Worm (Caenorhabditis elegans): ENCODE data around the gene exc-13.

Gene exc-13

ce11 chrV:7379384-7379783 is 14.3 kb downstream of the exc-13 start, which contains the start of gene srsx-24:
Gene srsx-24, minus strand, starts transcription at chrV:7379484.
- no peak for TF ChIP-seq nhr-237 (tag; optimal IDR thresholded peaks at IDR 0.05)
- no peak for TF ChIP-seq nhr-77 (tag; optimal IDR thresholded peaks at IDR 0.05)
- TF ChIP-seq dmd-4 (tag; optimal IDR thresholded peaks at IDR 0.05): no peak
- no peak for TF ChIP-seq gmeb-1 (tag; optimal IDR thresholded peaks at IDR 0.05)
- TF ChIP-seq unc-62 (GFP tag; optimal IDR thresholded peaks at IDR 0.05): no peak
- no peak for TF ChIP-seq nhr-10 (tag; optimal IDR thresholded peaks at IDR 0.05)
- TF ChIP-seq elt-3 (tag; optimal IDR thresholded peaks at IDR 0.05): no peak
- TF ChIP-seq snpc-4 (tag; optimal IDR thresholded peaks at IDR 0.05): no peak
- TF ChIP-seq ztf-1 (GFP tag; conservative IDR thresholded peaks at IDR 0.05): no peak
- no peak for TF ChIP-seq lsy-2 (tag; optimal IDR thresholded peaks at IDR 0.05)
- no peak for TF ChIP-seq egl-27 (tag; optimal IDR thresholded peaks at IDR 0.05)

- no peak for TF ChIP-seq alr-1 (tag; optimal IDR thresholded peaks at IDR 0.05)
- TF ChIP-seq dmd-4 (tag; optimal IDR thresholded peaks at IDR 0.05): no peak
- no peak for TF ChIP-seq R02D3.7 (tag; optimal IDR thresholded peaks at IDR 0.05)
- TF ChIP-seq blmp-1 (tag; optimal IDR thresholded peaks at IDR 0.05; ENCODE audit: insufficient read depth): no peak
- no peak for TF ChIP-seq nhr-77 (tag; optimal IDR thresholded peaks at IDR 0.05)
- TF ChIP-seq sma-3 (GFP tag; optimal IDR thresholded peaks at IDR 0.05): no peak
- TF ChIP-seq unc-62 (GFP tag; optimal IDR thresholded peaks at IDR 0.05): no peak
- no peak for TF ChIP-seq peb-1 (tag; optimal IDR thresholded peaks at IDR 0.05)
- no peak for TF ChIP-seq ama-1 (optimal IDR thresholded peaks at IDR 0.05)
Observed at ce11 chrV:7381008-7381407, 16.0 kb downstream of the exc-13 start, which contains the start of gene C03G6.17. Gene C03G6.17, minus strand, starts transcription at chrV:7381108.

DNA sequence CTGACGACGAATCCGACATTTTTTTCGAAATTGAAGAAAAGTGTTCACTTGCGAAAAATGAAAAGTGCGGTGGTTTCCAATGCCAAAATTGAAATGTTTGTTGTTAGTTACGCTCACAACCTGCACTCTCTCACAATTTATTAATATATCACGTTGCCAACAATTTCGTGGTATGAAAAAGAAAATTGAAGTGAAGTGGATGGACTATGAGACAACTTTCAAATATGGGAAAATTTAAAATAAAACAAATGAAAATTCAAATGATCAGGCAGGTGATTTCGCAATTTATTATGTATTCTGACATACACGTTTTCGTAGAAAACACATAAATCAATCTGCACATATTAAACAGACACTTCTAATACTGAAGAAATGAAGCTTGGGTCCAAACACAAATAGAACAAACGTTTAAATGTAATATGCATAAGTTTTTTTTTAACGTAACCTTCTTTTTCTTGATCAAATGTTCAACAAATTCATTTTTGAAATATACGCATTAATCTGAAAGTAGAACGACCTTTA is 21.1 kb downstream of the exc-13 start, which contains the start of gene srp-6:
Gene srp-6 (minus strand): TSS at position 51 of the 522 bp plus-strand sequence.
- TF ChIP-seq mbf-1 (tag; optimal IDR thresholded peaks at IDR 0.05) (no peak), unc-55 (GFP tag; optimal IDR thresholded peaks at IDR 0.05) (peak; percentile 6), lin-13 (GFP tag; optimal IDR thresholded peaks at IDR 0.05) (no peak), fos-1 (tag; optimal IDR thresholded peaks at IDR 0.05) (peak; percentile 2), C34F6.9 (tag; optimal IDR thresholded peaks at IDR 0.05) (no peak), R02D3.7 (tag; optimal IDR thresholded peaks at IDR 0.05) (no peak), dmd-4 (tag; optimal IDR thresholded peaks at IDR 0.05) (no peak), peb-1 (tag; optimal IDR thresholded peaks at IDR 0.05) (no peak), alr-1 (tag; optimal IDR thresholded peaks at IDR 0.05) (no peak)

- TF ChIP-seq F13H6.1 (tag; optimal IDR thresholded peaks at IDR 0.05) (no peak), lin-11 (tag; optimal IDR thresholded peaks at IDR 0.05) (no peak), ceh-82 (tag; optimal IDR thresholded peaks at IDR 0.05) (no peak), crh-2 (tag; optimal IDR thresholded peaks at IDR 0.05) (no peak)
Observed at ce11 chrV:7387755-7388154, 22.7 kb downstream of the exc-13 start, which contains the start of gene C02H6.3. Gene C02H6.3, minus strand, starts transcription at chrV:7387855.

ce11 chrV:7389771-7390170 is 24.7 kb downstream of the exc-13 start, which contains the start of gene C02H6.1:
Gene C02H6.1, minus strand, starts transcription at chrV:7389871.
- TF ChIP-seq nhr-21 (tag; optimal IDR thresholded peaks at IDR 0.05): no peak
- no peak for TF ChIP-seq unc-62 (GFP tag; optimal IDR thresholded peaks at IDR 0.05)
- TF ChIP-seq peb-1 (tag; optimal IDR thresholded peaks at IDR 0.05): no peak
- TF ChIP-seq unc-55 (GFP tag; optimal IDR thresholded peaks at IDR 0.05): no peak
- no peak for TF ChIP-seq nhr-77 (tag; optimal IDR thresholded peaks at IDR 0.05)
- no peak for TF ChIP-seq unc-39 (tag; optimal IDR thresholded peaks at IDR 0.05)
- TF ChIP-seq nhr-6 (tag; optimal IDR thresholded peaks at IDR 0.05): no peak
- no peak for TF ChIP-seq C34F6.9 (tag; optimal IDR thresholded peaks at IDR 0.05)
- TF ChIP-seq ZK546.5 (tag; optimal IDR thresholded peaks at IDR 0.05): no peak
- no peak for TF ChIP-seq lin-11 (tag; optimal IDR thresholded peaks at IDR 0.05)
- no peak for TF ChIP-seq elt-3 (tag; optimal IDR thresholded peaks at IDR 0.05)
- no peak for TF ChIP-seq nhr-23 (tag; optimal IDR thresholded peaks at IDR 0.05)
- TF ChIP-seq ztf-11 (tag; optimal IDR thresholded peaks at IDR 0.05): no peak
- no peak for TF ChIP-seq gmeb-1 (tag; optimal IDR thresholded peaks at IDR 0.05)
- no peak for TF ChIP-seq ceh-82 (tag; optimal IDR thresholded peaks at IDR 0.05)
- no peak for TF ChIP-seq mdl-1 (tag; optimal IDR thresholded peaks at IDR 0.05)

All from whole organism, L2 larva.